Fruit fly (Drosophila melanogaster): ENCODE data around the gene psd.
A peak's percentile ranks its signal among the peaks of the same experiment; 100 is the strongest.

The psd gene

dm6 chr2L:5980862-5981432, 16.2 kb upstream of the psd start, which contains the start of gene chic (continued):
- TF ChIP-seq CG12236 (GFP tag; optimal IDR thresholded peaks at IDR 0.05) (no peak), CG16863 (GFP tag; optimal IDR thresholded peaks at IDR 0.05) (no peak), Xrp1 (GFP tag; IDR thresholded peaks at IDR 0.05) (no peak), CG33213 (GFP tag; optimal IDR thresholded peaks at IDR 0.05) (peak; percentile 48), tap (tag; optimal IDR thresholded peaks at IDR 0.05) (no peak), CG17612 (GFP tag; IDR thresholded peaks at IDR 0.05) (no peak), CG18011 (GFP tag; optimal IDR thresholded peaks at IDR 0.05) (no peak), CG10321 (GFP tag; IDR thresholded peaks at IDR 0.05) (no peak), gfzf (GFP tag; optimal IDR thresholded peaks at IDR 0.05) (peak; percentile 68), HmgZ (tag; optimal IDR thresholded peaks at IDR 0.05) (peak; percentile 48), tup (GFP tag; optimal IDR thresholded peaks at IDR 0.05) (no peak), aop (GFP tag; IDR thresholded peaks at IDR 0.05) (no peak), dimm (GFP tag; IDR thresholded peaks at IDR 0.05) (no peak), CG11085 (GFP tag; IDR thresholded peaks at IDR 0.05) (no peak), CG15696 (tag; optimal IDR thresholded peaks at IDR 0.05) (no peak), bbx (GFP tag; IDR thresholded peaks at IDR 0.05; ENCODE audit: partially characterized antibody) (no peak), bcd (GFP tag; optimal IDR thresholded peaks at IDR 0.05) (no peak), CG7987 (GFP tag; optimal IDR thresholded peaks at IDR 0.05) (no peak), CG14441 (GFP tag; IDR thresholded peaks at IDR 0.05) (no peak), Tbp (GFP tag; optimal IDR thresholded peaks at IDR 0.05) (no peak), pzg (GFP tag; optimal IDR thresholded peaks at IDR 0.05) (peak; percentile 85), cad (GFP tag; optimal IDR thresholded peaks at IDR 0.05) (no peak), CG15514 (GFP tag; optimal IDR thresholded peaks at IDR 0.05) (peak; percentile 63), CG14965 (GFP tag; optimal IDR thresholded peaks at IDR 0.05; ENCODE audit: borderline replicate concordance) (no peak), CG10267 (tag; optimal IDR thresholded peaks at IDR 0.05) (no peak), tio (GFP tag; optimal IDR thresholded peaks at IDR 0.05) (no peak), Hsf (GFP tag; optimal IDR thresholded peaks at IDR 0.05) (peak; percentile 10), unc-4 (GFP tag; IDR thresholded peaks at IDR 0.05; ENCODE audit: partially characterized antibody) (no peak), Nf-YA (GFP tag; IDR thresholded peaks at IDR 0.05) (no peak), zen2 (GFP tag; IDR thresholded peaks at IDR 0.05; ENCODE audit: partially characterized antibody) (no peak), CG8281 (tag; optimal IDR thresholded peaks at IDR 0.05) (no peak), Adf1 (GFP tag; IDR thresholded peaks at IDR 0.05) (no peak), ash1 (GFP tag; optimal IDR thresholded peaks at IDR 0.05) (no peak), klu (GFP tag; IDR thresholded peaks at IDR 0.05) (no peak), knrl (GFP tag; IDR thresholded peaks at IDR 0.05; ENCODE audit: partially characterized antibody) (no peak), HLH3B (GFP tag; IDR thresholded peaks at IDR 0.05) (no peak), Lpt (GFP tag; optimal IDR thresholded peaks at IDR 0.05) (no peak), wek (GFP tag; optimal IDR thresholded peaks at IDR 0.05) (peak; percentile 3), peb (GFP tag; IDR thresholded peaks at IDR 0.05) (no peak), HmgD (GFP tag; optimal IDR thresholded peaks at IDR 0.05) (peak; percentile 38), fd96Cb (tag; optimal IDR thresholded peaks at IDR 0.05) (no peak), z (GFP tag; IDR thresholded peaks at IDR 0.05) (no peak), Hand (GFP tag; optimal IDR thresholded peaks at IDR 0.05) (peak; percentile 18), ems (GFP tag; optimal IDR thresholded peaks at IDR 0.05) (no peak), lab (GFP tag; optimal IDR thresholded peaks at IDR 0.05) (peak; percentile 23), Stat92E (GFP tag; optimal IDR thresholded peaks at IDR 0.05) (peak in 1 of 3 experiments; percentile 93), CG15269 (tag; optimal IDR thresholded peaks at IDR 0.05) (no peak), en (GFP tag; optimal IDR thresholded peaks at IDR 0.05) (peak; percentile 10), hth (optimal IDR thresholded peaks at IDR 0.05) (no peak), Mrtf (GFP tag; IDR thresholded peaks at IDR 0.05) (no peak), vvl (GFP tag; IDR thresholded peaks at IDR 0.05) (no peak)

All from whole organism, embryonic.